Fruit fly (Drosophila melanogaster) whole organism, prepupa: ENCODE measurements around the gene hook.

Experiments
- CG10631 ChIP-seq: fragments of 200-800 bp; sonication (Bioruptor generic); optimal IDR thresholded peaks from 2 replicates; lab custom pipeline; 2016; ENCODE audit warnings: missing biosample characterization, missing genetic modification characterization
- CG10669 ChIP-seq: fragments of 200-800 bp; sonication (Bioruptor generic); optimal IDR thresholded peaks from 3 replicates; lab custom pipeline; 2018; ENCODE audit warnings: missing biosample characterization, mild to moderate bottlenecking, missing genetic modification characterization, moderate library complexity
- CG11294 ChIP-seq: fragments of 200-800 bp; sonication (Bioruptor generic); IDR thresholded peaks from 2 replicates; pipeline ENCODE4 v1.3.6; 2022; ENCODE audit warnings: missing biosample characterization, missing genetic modification characterization
- CG11762 ChIP-seq: fragments of 200-800 bp; sonication (Bioruptor generic); optimal IDR thresholded peaks from 3 replicates; lab custom pipeline; 2016; ENCODE audit warnings: missing biosample characterization, missing genetic modification characterization; ENCODE audit not compliant: insufficient read depth
- CG1621 ChIP-seq: fragments of 200-800 bp; sonication (Bioruptor generic); optimal IDR thresholded peaks from 3 replicates; lab custom pipeline; 2018; ENCODE audit warnings: missing biosample characterization, mild to moderate bottlenecking, missing genetic modification characterization
- CG3032 ChIP-seq: fragments of 200-800 bp; optimal IDR thresholded peaks from 2 replicates; lab custom pipeline; 2019; ENCODE audit warnings: missing biosample characterization, mild to moderate bottlenecking, missing genetic modification characterization, moderate library complexity
- CG3919 ChIP-seq: fragments of 200-800 bp; sonication (Bioruptor generic); optimal IDR thresholded peaks from 3 replicates; lab custom pipeline; 2016; ENCODE audit warnings: missing biosample characterization, missing genetic modification characterization
- CG4318 ChIP-seq: fragments of 200-800 bp; sonication (Bioruptor generic); optimal IDR thresholded peaks from 3 replicates; lab custom pipeline; 2017; ENCODE audit warnings: missing biosample characterization, mild to moderate bottlenecking, missing genetic modification characterization
- CG6163 ChIP-seq: fragments of 200-800 bp; sonication (Bioruptor generic); IDR thresholded peaks from 3 replicates; pipeline ENCODE4 v1.3.6; 2022; ENCODE audit warnings: missing biosample characterization, missing genetic modification characterization
- CG7368 ChIP-seq: fragments of 200-800 bp; sonication (Bioruptor generic); optimal IDR thresholded peaks from 3 replicates; lab custom pipeline; 2016; ENCODE audit warnings: missing biosample characterization, missing genetic modification characterization
- CG8319 ChIP-seq: fragments of 200-800 bp; sonication (Bioruptor generic); optimal IDR thresholded peaks from 3 replicates; lab custom pipeline; 2016; ENCODE audit warnings: missing biosample characterization, missing genetic modification characterization
- CG8632 ChIP-seq: fragments of 200-800 bp; sonication (Bioruptor generic); optimal IDR thresholded peaks from 3 replicates; lab custom pipeline; 2016; ENCODE audit warnings: missing biosample characterization, missing genetic modification characterization
- Eip78C ChIP-seq: fragments of 200-800 bp; sonication (Bioruptor generic); peaks from one replicate; lab custom pipeline; 2016; ENCODE audit warnings: missing biosample characterization, missing genetic modification characterization
- Ets21C ChIP-seq: fragments of 200-800 bp; sonication (Bioruptor generic); optimal IDR thresholded peaks from 3 replicates; lab custom pipeline; 2016; ENCODE audit warnings: missing biosample characterization, missing genetic modification characterization
- Gug ChIP-seq: fragments of 200-800 bp; sonication (Bioruptor generic); IDR thresholded peaks from 2 replicates; pipeline ENCODE4 v1.3.6; 2022; ENCODE audit warnings: missing biosample characterization, missing genetic modification characterization
- Hr38 ChIP-seq: sonication (Bioruptor generic); optimal IDR thresholded peaks from 2 replicates; lab custom pipeline; 2016; ENCODE audit warnings: missing biosample characterization, missing genetic modification characterization
- Hr4 ChIP-seq: fragments of 200-800 bp; sonication (Bioruptor generic); optimal IDR thresholded peaks from 3 replicates; lab custom pipeline; 2016; ENCODE audit warnings: missing biosample characterization, missing genetic modification characterization
- Met ChIP-seq: fragments of 200-800 bp; sonication (Bioruptor generic); optimal IDR thresholded peaks from 3 replicates; lab custom pipeline; 2016; ENCODE audit warnings: missing biosample characterization, missing genetic modification characterization
- Smox ChIP-seq: fragments of 200-800 bp; sonication (Bioruptor generic); optimal IDR thresholded peaks from 3 replicates; lab custom pipeline; 2016; ENCODE audit warnings: missing biosample characterization, missing genetic modification characterization
- Sox14 ChIP-seq: fragments of 200-800 bp; sonication (Bioruptor generic); optimal IDR thresholded peaks from 3 replicates; lab custom pipeline; 2016; ENCODE audit warnings: missing biosample characterization, missing genetic modification characterization
- Sox15 ChIP-seq: fragments of 200-800 bp; sonication (Bioruptor generic); optimal IDR thresholded peaks from 3 replicates; lab custom pipeline; 2016; ENCODE audit warnings: missing biosample characterization, missing genetic modification characterization
- achi ChIP-seq: fragments of 200-800 bp; sonication (Bioruptor generic); optimal IDR thresholded peaks from 3 replicates; lab custom pipeline; 2016; ENCODE audit warnings: missing biosample characterization, missing genetic modification characterization
- cyc ChIP-seq: fragments of 200-800 bp; sonication (Bioruptor generic); optimal IDR thresholded peaks from 3 replicates; lab custom pipeline; 2016; ENCODE audit warnings: missing biosample characterization, missing genetic modification characterization
- dac ChIP-seq: fragments of 200-800 bp; sonication (Bioruptor generic); optimal IDR thresholded peaks from 2 replicates; lab custom pipeline; 2017; ENCODE audit warnings: missing biosample characterization, mild to moderate bottlenecking, missing genetic modification characterization
- dsx ChIP-seq: fragments of 200-800 bp; optimal IDR thresholded peaks from 3 replicates; lab custom pipeline; 2019; ENCODE audit warnings: missing biosample characterization, mild to moderate bottlenecking, missing genetic modification characterization, moderate library complexity; ENCODE audit not compliant: poor library complexity, severe bottlenecking
- eg ChIP-seq: fragments of 200-800 bp; sonication (Bioruptor generic); IDR thresholded peaks from 3 replicates; pipeline ENCODE4 v1.3.6; 2022; ENCODE audit warnings: missing biosample characterization, missing genetic modification characterization
- fd59A ChIP-seq: fragments of 200-800 bp; sonication (Bioruptor generic); optimal IDR thresholded peaks from 2 replicates; lab custom pipeline; 2017; ENCODE audit warnings: missing biosample characterization, mild to moderate bottlenecking, missing genetic modification characterization, missing genetic modification reagents
- fd85E ChIP-seq: fragments of 200-800 bp; sonication (Bioruptor generic); optimal IDR thresholded peaks from 3 replicates; lab custom pipeline; 2016; ENCODE audit warnings: missing biosample characterization, missing genetic modification characterization
- lz ChIP-seq: fragments of 200-800 bp; sonication (Bioruptor generic); optimal IDR thresholded peaks from 3 replicates; lab custom pipeline; 2016; ENCODE audit warnings: missing biosample characterization, missing genetic modification characterization
- pdm3 ChIP-seq: fragments of 200-800 bp; sonication (Bioruptor generic); optimal IDR thresholded peaks from 3 replicates; lab custom pipeline; 2016; ENCODE audit warnings: missing biosample characterization, missing genetic modification characterization
- salr ChIP-seq, 2 experiments: fragments of 200-800 bp; sonication (Bioruptor generic); optimal IDR thresholded peaks; 3 replicates each; lab custom pipeline; 2016 to 2018; ENCODE audit warnings: missing biosample characterization in 2 of 2, missing genetic modification characterization in 2 of 2, mild to moderate bottlenecking in 1 of 2
- svp ChIP-seq: fragments of 200-800 bp; sonication (Bioruptor generic); peaks from one replicate; lab custom pipeline; 2016; ENCODE audit warnings: missing biosample characterization, missing genetic modification characterization

hook gene

DNA sequence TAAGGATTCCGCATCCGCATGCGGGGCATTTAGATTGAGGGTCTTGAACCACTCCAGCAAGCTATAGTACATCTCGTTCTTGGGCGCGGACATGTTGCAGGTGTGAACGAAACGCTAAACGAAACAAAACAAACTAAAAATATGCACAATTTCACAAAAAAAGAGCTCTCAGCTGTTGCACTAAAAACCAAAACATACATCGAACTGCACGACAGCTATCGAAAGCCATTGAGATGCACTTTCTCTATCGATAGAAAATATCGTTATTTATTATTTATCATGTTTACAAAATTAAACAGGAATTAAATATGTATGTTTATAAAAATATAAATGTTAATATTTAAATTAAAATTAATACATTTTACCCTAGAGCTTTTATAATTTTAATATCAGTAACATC is at the start of gene hook:
hook (minus strand) TSS at position 211 of the 400 bp plus-strand sequence.
- TF ChIP-seq CG7368 (GFP tag; lab: Kevin White, UChicago) (no peak), lz (GFP tag; lab: Kevin White, UChicago) (no peak), pdm3 (GFP tag; lab: Kevin White, UChicago) (no peak), CG11762 (GFP tag; lab: Kevin White, UChicago) (no peak), cyc (GFP tag; lab: Kevin White, UChicago) (no peak), Eip78C (no peak), CG8632 (GFP tag; lab: Kevin White, UChicago) (no peak), CG11294 (GFP tag; lab: Robert Waterston, UW) (no peak), achi (no peak), CG1621 (tag; lab: Kevin White, UChicago) (no peak), Sox14 (GFP tag; lab: Kevin White, UChicago) (no peak), svp (GFP tag; lab: Kevin White, UChicago) (no peak), eg (GFP tag; lab: Robert Waterston, UW) (no peak), CG10631 (GFP tag; lab: Kevin White, UChicago) (no peak), fd59A (GFP tag; lab: Kevin White, UChicago) (no peak), Ets21C (GFP tag; lab: Kevin White, UChicago) (no peak)
- TF ChIP-seq, all 60 proteins: peak for 0

DNA sequence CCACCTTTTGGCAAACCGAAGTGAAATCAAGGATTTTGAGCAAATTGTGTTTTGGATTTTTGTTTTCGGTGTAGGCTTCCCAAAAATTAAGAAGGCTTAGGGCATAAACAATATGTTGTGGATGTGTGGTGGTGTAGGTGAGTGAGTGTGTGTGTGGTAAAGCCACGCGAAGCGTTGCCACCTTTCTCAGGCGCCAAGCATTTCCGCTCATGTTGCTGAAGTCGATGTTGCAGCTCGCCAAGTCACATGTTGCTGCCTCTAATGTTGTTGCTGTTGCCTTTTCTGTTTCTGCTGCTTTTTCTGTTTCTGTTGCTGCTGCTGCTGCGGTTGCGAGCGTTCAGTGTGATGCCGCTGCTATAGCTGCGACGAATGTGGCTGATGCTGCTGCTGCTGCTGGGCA is 46.4 kb upstream of the hook start:
- no peak for TF ChIP-seq Smox (GFP tag; lab: Kevin White, UChicago)
- TF ChIP-seq CG3032 (tag; lab: Kevin White, UChicago): no peak
- TF ChIP-seq CG8319 (GFP tag; lab: Kevin White, UChicago): no peak
- no peak for TF ChIP-seq Sox15 (GFP tag; lab: Kevin White, UChicago)
- TF ChIP-seq fd85E (GFP tag; lab: Kevin White, UChicago): no peak

DNA sequence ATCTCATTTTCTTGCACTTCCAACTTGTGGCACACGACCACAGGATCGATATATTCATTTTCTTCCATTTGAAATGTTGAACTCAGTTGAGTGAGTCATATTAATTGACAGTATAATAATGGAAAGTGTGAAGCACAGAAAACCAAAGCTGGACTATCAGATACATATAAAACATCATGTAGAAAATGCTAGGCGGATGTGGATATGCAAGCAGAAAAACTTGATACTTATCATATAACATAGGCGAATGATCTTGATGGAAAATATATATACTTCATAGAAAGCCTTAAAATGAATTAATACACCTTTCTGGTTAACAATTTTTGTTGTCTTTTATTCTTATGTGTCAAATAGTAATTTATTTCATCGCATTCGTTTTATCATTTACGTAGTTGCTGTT is 45.6 kb upstream of the hook start, which contains the start of gene CG10700:
CG10700 (minus strand) TSS at position 101 of the 400 bp plus-strand sequence.
- TF ChIP-seq Hr4 (no peak), Hr38 (GFP tag; lab: Kevin White, UChicago) (no peak), salr (GFP tag; optimal IDR thresholded peaks at IDR 0.05; lab: Kevin White, UChicago) (no peak), Met (GFP tag; lab: Kevin White, UChicago) (no peak), svp (GFP tag; lab: Kevin White, UChicago) (no peak), CG10669 (GFP tag; lab: Kevin White, UChicago) (no peak), dsx (GFP tag; lab: Kevin White, UChicago) (no peak), cyc (GFP tag; lab: Kevin White, UChicago) (no peak), Sox14 (GFP tag; lab: Kevin White, UChicago) (no peak), CG8632 (GFP tag; lab: Kevin White, UChicago) (no peak), CG3919 (GFP tag; lab: Kevin White, UChicago) (no peak), Gug (GFP tag; lab: Robert Waterston, UW) (no peak)

DNA sequence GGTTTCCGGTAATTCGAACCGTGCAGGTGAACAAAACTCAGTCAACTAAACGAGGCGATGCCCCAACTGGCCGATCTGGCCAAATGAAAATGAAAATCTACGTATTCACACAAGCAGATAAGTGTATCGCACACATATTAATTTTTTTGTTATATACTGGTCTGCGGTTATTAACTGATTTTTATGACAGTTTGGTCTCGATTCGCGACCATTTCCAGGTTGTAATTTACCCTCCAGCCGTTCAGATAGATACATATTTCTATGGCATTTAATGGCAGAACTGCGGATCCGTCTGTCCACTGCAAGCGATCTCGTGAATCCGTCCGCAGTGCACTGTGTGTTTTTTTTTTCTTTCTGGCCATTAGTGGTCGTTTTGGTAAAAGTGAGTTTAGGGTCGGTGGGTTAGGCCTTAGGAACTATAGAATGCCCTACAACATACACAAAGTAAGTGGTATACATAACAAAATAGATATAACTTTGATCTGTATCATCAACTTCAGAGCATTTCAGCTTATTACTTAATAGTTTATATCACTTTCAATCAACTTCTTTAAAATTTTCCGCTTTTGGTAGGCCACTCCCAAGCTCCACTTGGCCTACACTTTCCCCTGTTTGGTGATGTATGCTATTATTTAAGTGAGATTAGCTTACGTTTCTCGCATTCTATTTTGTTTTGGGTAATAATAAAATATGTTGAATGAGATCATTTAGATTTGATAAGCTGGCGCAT is 41.0 kb upstream of the hook start, which contains the start of gene CG17572:
CG17572 (minus strand) TSS at position 51 of the 730 bp plus-strand sequence.
- TF ChIP-seq CG4318 (GFP tag; lab: Kevin White, UChicago) (no peak), Smox (GFP tag; lab: Kevin White, UChicago) (no peak), dac (GFP tag; lab: Kevin White, UChicago) (no peak), Hr4 (no peak), fd85E (GFP tag; lab: Kevin White, UChicago) (no peak), CG3032 (tag; lab: Kevin White, UChicago) (no peak), Eip78C (peak; percentile 13), CG6163 (GFP tag; lab: Robert Waterston, UW) (no peak)
- TF ChIP-seq, all 60 proteins: peak for 1
